Worm (Caenorhabditis elegans) whole organism, midembryonic: Measurements from ENCODE around the gene R04B3.2.

Source experiments
- flt-1 ChIP-seq: fragments of 200-800 bp; sonication (Bioruptor generic); IDR thresholded peaks from 2 replicates; pipeline ENCODE4 v1.3.6; 2022; ENCODE audit warnings: missing genetic modification characterization, missing compliant biosample characterization
- klf-2 ChIP-seq: fragments of 200-800 bp; sonication (Bioruptor generic); conservative IDR thresholded peaks from 2 replicates; pipeline ENCODE4 v1.3.6; 2022; ENCODE audit warnings: missing genetic modification reagents, missing genetic modification characterization, missing compliant biosample characterization
- med-1 ChIP-seq: sonication (generic microtip); optimal IDR thresholded peaks from 2 replicates; lab custom pipeline; 2017; ENCODE audit warnings: missing genetic modification characterization, mild to moderate bottlenecking, missing compliant biosample characterization, antibody characterized with exemption, missing genetic modification reagents; ENCODE audit not compliant: insufficient read depth
- ref-1 ChIP-seq: fragments of 200-800 bp; sonication (Bioruptor generic); conservative IDR thresholded peaks from 2 replicates; pipeline ENCODE4 v1.3.6; 2022; ENCODE audit warnings: missing genetic modification reagents, missing genetic modification characterization, missing compliant biosample characterization
- ztf-23 ChIP-seq: fragments of 200-800 bp; sonication (Bioruptor generic); IDR thresholded peaks from 2 replicates; pipeline ENCODE4 v1.3.6; 2022; ENCODE audit warnings: missing genetic modification reagents, missing genetic modification characterization, missing compliant biosample characterization
- ztf-29 ChIP-seq: fragments of 200-800 bp; sonication (Bioruptor generic); IDR thresholded peaks from 2 replicates; pipeline ENCODE4 v1.3.6; 2022; ENCODE audit warnings: missing genetic modification reagents, missing genetic modification characterization, missing compliant biosample characterization

ce11 chrX:2461742-2462141 lies 11.8 kb downstream of the R04B3.2 start:
- no peak for TF ChIP-seq klf-2 (GFP tag; lab: Robert Waterston, UW)
- no peak for TF ChIP-seq ztf-29 (GFP tag; lab: Robert Waterston, UW)
- no peak for TF ChIP-seq flt-1 (GFP tag; lab: Robert Waterston, UW)
- no peak for TF ChIP-seq med-1 (GFP tag; lab: Kevin White, UChicago)
- TF ChIP-seq ztf-23 (GFP tag; lab: Robert Waterston, UW): no peak
- no peak for TF ChIP-seq ref-1 (GFP tag; lab: Robert Waterston, UW)
